Worm (Caenorhabditis elegans) whole organism, L2 larva: Measurements from ENCODE around the gene nspd-3.

Source experiments
- C34F6.9 ChIP-seq: fragments of 150-350 bp; optimal IDR thresholded peaks from 2 replicates; lab custom pipeline; 2014; ENCODE audit warnings: missing biosample characterization, missing genetic modification characterization
- F13H6.1 ChIP-seq: sonication (generic microtip); optimal IDR thresholded peaks from 2 replicates; lab custom pipeline; 2016; ENCODE audit warnings: missing genetic modification characterization, missing compliant biosample characterization
- Y55F3AM.14 ChIP-seq: fragments of 200-800 bp; sonication (Bioruptor generic); optimal IDR thresholded peaks from 2 replicates; lab custom pipeline; 2018; ENCODE audit warnings: mild to moderate bottlenecking, missing genetic modification characterization, missing compliant biosample characterization
- ZK546.5 ChIP-seq: sonication (generic microtip); optimal IDR thresholded peaks from 2 replicates; lab custom pipeline; 2017; ENCODE audit warnings: missing biosample characterization, missing genetic modification characterization
- alr-1 ChIP-seq: fragments of 150-350 bp; optimal IDR thresholded peaks from 2 replicates; lab custom pipeline; 2014; ENCODE audit warnings: missing biosample characterization, missing genetic modification characterization
- ama-1 ChIP-seq: fragments of 150-350 bp; optimal IDR thresholded peaks from 2 replicates; lab custom pipeline; 2018; ENCODE audit warnings: inconsistent platforms
- blmp-1 ChIP-seq: sonication (generic microtip); optimal IDR thresholded peaks from 2 replicates; lab custom pipeline; 2017; ENCODE audit warnings: missing genetic modification characterization, mild to moderate bottlenecking, missing compliant biosample characterization, antibody characterized with exemption, moderate library complexity; ENCODE audit not compliant: insufficient read depth
- ceh-82 ChIP-seq: fragments of 150-350 bp; optimal IDR thresholded peaks from 2 replicates; lab custom pipeline; 2014; ENCODE audit warnings: missing biosample characterization, missing genetic modification characterization
- crh-2 ChIP-seq: sonication (generic microtip); optimal IDR thresholded peaks from 2 replicates; lab custom pipeline; 2017; ENCODE audit warnings: missing biosample characterization, missing genetic modification characterization
- egl-27 ChIP-seq: sonication (generic microtip); optimal IDR thresholded peaks from 3 replicates; lab custom pipeline; 2017; ENCODE audit warnings: missing biosample characterization, missing genetic modification reagents, missing genetic modification characterization
- elt-1 ChIP-seq: fragments of 150-350 bp; optimal IDR thresholded peaks from 2 replicates; lab custom pipeline; 2014; ENCODE audit warnings: missing biosample characterization, missing genetic modification characterization
- gmeb-1 ChIP-seq: fragments of 150-350 bp; optimal IDR thresholded peaks from 2 replicates; lab custom pipeline; 2014; ENCODE audit warnings: missing biosample characterization, missing genetic modification characterization
- lin-11 ChIP-seq: fragments of 150-350 bp; sonication (generic microtip); optimal IDR thresholded peaks from 2 replicates; lab custom pipeline; 2014; ENCODE audit warnings: missing biosample characterization, missing genetic modification characterization, inconsistent platforms, mixed read lengths
- lin-13 ChIP-seq: fragments of 150-350 bp; optimal IDR thresholded peaks from 2 replicates; lab custom pipeline; 2014; ENCODE audit warnings: missing biosample characterization, missing genetic modification reagents, missing genetic modification characterization
- lin-39 ChIP-seq: fragments of 150-350 bp; optimal IDR thresholded peaks from 2 replicates; lab custom pipeline; 2014; ENCODE audit warnings: missing biosample characterization, missing genetic modification reagents, missing genetic modification characterization
- lsy-2 ChIP-seq, 2 experiments: fragments of 150-350 bp in 1 of 2; sonication (generic microtip) in 1 of 2; optimal IDR thresholded peaks; 2 replicates each; lab custom pipeline; 2014 to 2017; ENCODE audit warnings: missing biosample characterization in 2 of 2, missing genetic modification characterization in 2 of 2
- mbf-1 ChIP-seq: sonication (generic microtip); optimal IDR thresholded peaks from 2 replicates; lab custom pipeline; 2017; ENCODE audit warnings: missing biosample characterization, missing genetic modification characterization
- nhr-10 ChIP-seq: sonication (generic microtip); optimal IDR thresholded peaks from 2 replicates; lab custom pipeline; 2017; ENCODE audit warnings: missing biosample characterization, missing genetic modification characterization
- nhr-12 ChIP-seq: fragments of 150-350 bp; optimal IDR thresholded peaks from 2 replicates; lab custom pipeline; 2014; ENCODE audit warnings: missing biosample characterization, missing genetic modification characterization
- nhr-129 ChIP-seq: fragments of 150-350 bp; optimal IDR thresholded peaks from 2 replicates; lab custom pipeline; 2014; ENCODE audit warnings: missing biosample characterization, missing genetic modification characterization
- nhr-21 ChIP-seq: fragments of 150-350 bp; optimal IDR thresholded peaks from 2 replicates; lab custom pipeline; 2014; ENCODE audit warnings: missing biosample characterization, missing genetic modification characterization
- nhr-23 ChIP-seq: fragments of 150-350 bp; optimal IDR thresholded peaks from 2 replicates; lab custom pipeline; 2014; ENCODE audit warnings: missing biosample characterization, missing genetic modification reagents, missing genetic modification characterization
- nhr-237 ChIP-seq: fragments of 150-350 bp; optimal IDR thresholded peaks from 2 replicates; lab custom pipeline; 2014; ENCODE audit warnings: missing biosample characterization, missing genetic modification characterization
- nhr-25 ChIP-seq: fragments of 150-350 bp; sonication (generic microtip); optimal IDR thresholded peaks from 3 replicates; lab custom pipeline; 2014; ENCODE audit warnings: missing biosample characterization, missing genetic modification characterization
- nhr-6 ChIP-seq: fragments of 150-350 bp; optimal IDR thresholded peaks from 2 replicates; lab custom pipeline; 2014; ENCODE audit warnings: missing biosample characterization, missing genetic modification characterization
- nhr-77 ChIP-seq: fragments of 150-350 bp; optimal IDR thresholded peaks from 2 replicates; lab custom pipeline; 2014; ENCODE audit warnings: missing biosample characterization, missing genetic modification characterization
- peb-1 ChIP-seq: fragments of 150-350 bp; optimal IDR thresholded peaks from 2 replicates; lab custom pipeline; 2014; ENCODE audit warnings: missing biosample characterization, missing genetic modification characterization
- sem-4 ChIP-seq: fragments of 150-350 bp; optimal IDR thresholded peaks from 2 replicates; lab custom pipeline; 2014; ENCODE audit warnings: missing biosample characterization, missing genetic modification reagents, missing genetic modification characterization
- skn-1 ChIP-seq: sonication (generic microtip); optimal IDR thresholded peaks from 2 replicates; lab custom pipeline; 2017; ENCODE audit warnings: missing biosample characterization, missing genetic modification characterization
- sma-3 ChIP-seq: sonication (generic microtip); optimal IDR thresholded peaks from 2 replicates; lab custom pipeline; 2016; ENCODE audit warnings: missing genetic modification reagents, missing genetic modification characterization, missing compliant biosample characterization
- sma-9 ChIP-seq, 2 experiments: fragments of 150-350 bp in 1 of 2; sonication (generic microtip) in 1 of 2; optimal IDR thresholded peaks; 2 replicates each; lab custom pipeline; 2014 to 2016; ENCODE audit warnings: missing genetic modification characterization in 2 of 2, mild to moderate bottlenecking in 1 of 2, missing biosample characterization in 1 of 2, missing compliant biosample characterization in 1 of 2, missing genetic modification reagents in 1 of 2, moderate library complexity in 1 of 2
- snpc-4 ChIP-seq: fragments of 150-350 bp; optimal IDR thresholded peaks from 2 replicates; lab custom pipeline; 2014; ENCODE audit warnings: missing biosample characterization, missing genetic modification characterization
- unc-55 ChIP-seq: fragments of 150-350 bp; sonication (generic microtip); optimal IDR thresholded peaks from 3 replicates; lab custom pipeline; 2014; ENCODE audit warnings: missing biosample characterization, missing genetic modification reagents, missing genetic modification characterization
- unc-62 ChIP-seq: fragments of 150-350 bp; optimal IDR thresholded peaks from 2 replicates; lab custom pipeline; 2014; ENCODE audit warnings: missing biosample characterization, missing genetic modification reagents, missing genetic modification characterization
- zag-1 ChIP-seq: fragments of 150-350 bp; optimal IDR thresholded peaks from 2 replicates; lab custom pipeline; 2014; ENCODE audit warnings: missing biosample characterization, missing genetic modification characterization
- ztf-1 ChIP-seq: fragments of 200-800 bp; sonication (Bioruptor generic); conservative IDR thresholded peaks from 2 replicates; pipeline ENCODE4 v1.3.6; 2022; ENCODE audit warnings: missing genetic modification characterization, missing compliant biosample characterization
- ztf-11 ChIP-seq: sonication (generic microtip); optimal IDR thresholded peaks from 2 replicates; lab custom pipeline; 2017; ENCODE audit warnings: missing biosample characterization, missing genetic modification characterization

The nspd-3 gene

DNA sequence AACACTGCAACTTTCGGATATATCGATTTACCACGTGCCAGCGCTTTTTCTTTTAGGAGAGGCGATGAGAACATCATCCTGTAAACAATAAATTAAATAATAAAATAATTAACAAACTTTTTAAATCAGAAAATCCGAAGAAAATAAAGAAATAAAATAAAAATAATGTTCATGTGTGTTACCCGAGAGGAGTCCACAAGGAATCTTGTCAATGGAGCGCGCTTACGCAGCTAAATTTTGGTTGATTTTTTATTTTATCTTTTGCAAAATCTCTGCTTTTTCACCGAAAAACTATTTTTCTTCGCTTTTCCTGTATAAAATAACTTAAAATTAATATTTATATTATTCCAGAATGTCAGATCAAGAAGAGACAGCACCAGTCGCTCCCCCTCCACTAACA, 2.7 kb downstream of the nspd-3 start, which contains the start of the genes C24D10.6 and C24D10.4:
Gene C24D10.6 (minus strand): TSS at position 78 of the 400 bp plus-strand sequence.
Gene C24D10.4 (plus strand): TSS at position 352 of the 400 bp plus-strand sequence.
- TF ChIP-seq lsy-2 (tag; optimal IDR thresholded peaks at IDR 0.05; lab: Kevin White, UChicago), result peak; percentile 26 to 80
- TF ChIP-seq zag-1 (tag; lab: Kevin White, UChicago), result no peak
- TF ChIP-seq unc-55 (GFP tag; lab: Kevin White, UChicago), result peak; percentile 78
- TF ChIP-seq ztf-11 (tag; lab: Kevin White, UChicago), result no peak
- TF ChIP-seq nhr-10, result no peak
- peak; percentile 34 for TF ChIP-seq sma-3
- TF ChIP-seq nhr-12 (tag; lab: Kevin White, UChicago), result no peak
- no peak for TF ChIP-seq lin-11
- peak; percentile 72 for TF ChIP-seq gmeb-1 (tag; lab: Kevin White, UChicago)
- TF ChIP-seq ceh-82 (tag; lab: Kevin White, UChicago), result no peak
- no peak for TF ChIP-seq F13H6.1 (tag; lab: Kevin White, UChicago)
- TF ChIP-seq sem-4 (tag; lab: Kevin White, UChicago), result no peak
- no peak for TF ChIP-seq skn-1 (tag; lab: Kevin White, UChicago)
- TF ChIP-seq crh-2, result peak; percentile 30
- TF ChIP-seq sma-9 (GFP tag; optimal IDR thresholded peaks at IDR 0.05; lab: Kevin White, UChicago), result peak; percentile 21
- TF ChIP-seq sma-9 (tag; optimal IDR thresholded peaks at IDR 0.05; lab: Kevin White, UChicago), result no peak
- no peak for TF ChIP-seq unc-62 (GFP tag; lab: Kevin White, UChicago)
- no peak for TF ChIP-seq nhr-129
- no peak for TF ChIP-seq snpc-4 (tag; lab: Kevin White, UChicago)
- no peak for TF ChIP-seq ZK546.5
- TF ChIP-seq nhr-23 (tag; lab: Kevin White, UChicago), result no peak
- peak; percentile 75 for TF ChIP-seq C34F6.9
- TF ChIP-seq Y55F3AM.14 (GFP tag; lab: Kevin White, UChicago), result no peak
- no peak for TF ChIP-seq nhr-25 (tag; lab: Kevin White, UChicago)
- TF ChIP-seq nhr-237, result no peak
- peak; percentile 36 for TF ChIP-seq lin-13

DNA sequence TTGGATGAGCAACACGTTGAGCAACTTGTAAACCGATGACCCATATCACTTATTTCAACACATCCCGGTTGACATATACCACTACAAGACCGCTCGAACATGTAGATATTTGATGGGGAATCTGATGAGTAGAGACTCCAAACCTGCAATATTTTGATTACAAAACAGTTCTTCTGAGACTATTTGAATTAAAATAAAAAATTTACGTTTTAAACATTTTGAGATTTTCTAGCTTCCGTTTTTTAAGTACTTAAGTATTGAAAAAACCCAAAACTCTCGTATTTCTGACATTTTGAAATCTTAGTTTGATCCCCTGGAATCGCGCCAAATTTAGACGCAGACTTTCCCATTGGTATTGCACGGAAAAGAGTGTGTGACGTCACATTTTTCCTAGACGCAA, 5.6 kb downstream of the nspd-3 start, which contains the start of gene C24D10.49:
Gene C24D10.49 (minus strand): TSS at position 101 of the 400 bp plus-strand sequence.
- TF ChIP-seq ztf-1 (GFP tag; lab: Robert Waterston, UW) (no peak), nhr-23 (tag; lab: Kevin White, UChicago) (no peak), nhr-10 (no peak), peb-1 (tag; lab: Kevin White, UChicago) (no peak), ztf-11 (tag; lab: Kevin White, UChicago) (no peak), sem-4 (tag; lab: Kevin White, UChicago) (no peak), lin-39 (no peak), nhr-77 (tag; lab: Kevin White, UChicago) (no peak), elt-1 (tag; lab: Kevin White, UChicago) (no peak), nhr-25 (tag; lab: Kevin White, UChicago) (no peak), mbf-1 (tag; lab: Kevin White, UChicago) (no peak), crh-2 (no peak), blmp-1 (no peak), ama-1 (lab: Kevin White, UChicago) (no peak)

DNA sequence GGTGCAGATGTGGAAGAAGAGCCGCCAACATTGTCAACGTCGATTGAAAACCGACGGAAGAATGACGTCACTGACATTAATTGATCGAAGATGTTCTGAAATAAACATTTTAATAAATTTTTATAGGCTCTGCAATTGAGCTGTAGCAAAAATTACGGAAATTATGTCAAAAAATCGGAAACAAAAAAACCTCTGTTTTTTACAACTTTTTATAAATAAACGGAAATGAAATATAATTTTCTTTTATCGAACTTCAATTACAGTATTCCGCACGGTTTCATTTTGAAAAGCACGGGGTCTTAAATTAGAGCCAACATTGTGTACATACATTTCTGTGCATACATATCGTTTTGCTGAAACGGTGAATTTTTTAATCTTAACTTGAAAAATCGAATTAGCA, 10.4 kb downstream of the nspd-3 start, which contains the start of gene soc-2:
Gene soc-2 (minus strand): TSS at position 101 of the 400 bp plus-strand sequence.
- TF ChIP-seq Y55F3AM.14 (GFP tag; lab: Kevin White, UChicago), result no peak
- TF ChIP-seq sma-3, result no peak

- TF ChIP-seq crh-2, result no peak
- no peak for TF ChIP-seq nhr-237
- no peak for TF ChIP-seq F13H6.1 (tag; lab: Kevin White, UChicago)
- no peak for TF ChIP-seq sma-9 (GFP tag; optimal IDR thresholded peaks at IDR 0.05; lab: Kevin White, UChicago)
- TF ChIP-seq sma-9 (tag; optimal IDR thresholded peaks at IDR 0.05; lab: Kevin White, UChicago), result no peak
- TF ChIP-seq mbf-1 (tag; lab: Kevin White, UChicago), result no peak
- TF ChIP-seq nhr-10, result no peak
- no peak for TF ChIP-seq nhr-77 (tag; lab: Kevin White, UChicago)
- TF ChIP-seq blmp-1, result no peak
- no peak for TF ChIP-seq egl-27
- no peak for TF ChIP-seq nhr-6 (tag; lab: Kevin White, UChicago)
- TF ChIP-seq nhr-21, result no peak
- no peak for TF ChIP-seq alr-1 (tag; lab: Kevin White, UChicago)
- TF ChIP-seq snpc-4 (tag; lab: Kevin White, UChicago), result no peak
- TF ChIP-seq gmeb-1 (tag; lab: Kevin White, UChicago), result no peak
Observed at ce11 chrIV:5149793-5150192, 13.0 kb downstream of the nspd-3 start, which contains the start of gene C24D10.5. C24D10.5 (plus strand) TSS chrIV:5150093.
